Worm (Caenorhabditis elegans) whole organism, L4 larva: Measurements from ENCODE around the gene npp-24.

Experiments
- D1046.2 ChIP-seq: fragments of 200-800 bp; sonication (Bioruptor generic); IDR thresholded peaks from 2 replicates; pipeline ENCODE4 v1.3.6; 2022; ENCODE audit warnings: missing genetic modification characterization, missing compliant biosample characterization
- Y105C5A.15 ChIP-seq: fragments of 200-800 bp; sonication (Bioruptor generic); IDR thresholded peaks from 2 replicates; pipeline ENCODE4 v1.3.6; 2022; ENCODE audit warnings: missing genetic modification characterization, missing compliant biosample characterization
- Y48G9A.11 ChIP-seq: fragments of 200-800 bp; sonication (Bioruptor generic); IDR thresholded peaks from 2 replicates; pipeline ENCODE4 v1.3.6; 2022; ENCODE audit warnings: missing genetic modification reagents, missing genetic modification characterization, missing compliant biosample characterization
- Y75B8A.6 ChIP-seq: fragments of 200-800 bp; sonication (Bioruptor generic); IDR thresholded peaks from 2 replicates; pipeline ENCODE4 v1.3.6; 2022; ENCODE audit warnings: missing genetic modification reagents, missing genetic modification characterization, missing compliant biosample characterization
- ZK337.2 ChIP-seq: fragments of 200-800 bp; sonication (Bioruptor generic); IDR thresholded peaks from 2 replicates; pipeline ENCODE4 v1.3.6; 2022; ENCODE audit warnings: missing genetic modification reagents, missing genetic modification characterization, missing compliant biosample characterization
- aha-1 ChIP-seq: fragments of 150-350 bp; peaks from one replicate; lab custom pipeline; 2014; ENCODE audit warnings: missing biosample characterization, missing genetic modification characterization
- aly-2 ChIP-seq: sonication (generic microtip); optimal IDR thresholded peaks from 2 replicates; lab custom pipeline; 2018; ENCODE audit warnings: missing biosample characterization, missing genetic modification characterization
- ceh-20 ChIP-seq: fragments of 200-800 bp; sonication (Bioruptor generic); IDR thresholded peaks from 2 replicates; pipeline ENCODE4 v1.3.6; 2022; ENCODE audit warnings: missing genetic modification reagents, missing genetic modification characterization, missing compliant biosample characterization
- ceh-28 ChIP-seq: fragments of 150-350 bp; optimal IDR thresholded peaks from 2 replicates; lab custom pipeline; 2014; ENCODE audit warnings: missing biosample characterization, missing genetic modification reagents, missing genetic modification characterization
- ceh-44 ChIP-seq: fragments of 200-800 bp; sonication (Bioruptor generic); IDR thresholded peaks from 2 replicates; pipeline ENCODE4 v1.3.6; 2022; ENCODE audit warnings: missing genetic modification reagents, missing genetic modification characterization, missing compliant biosample characterization
- daf-16 ChIP-seq, 3 experiments: sonication (generic microtip); optimal IDR thresholded peaks; 2 replicates each; lab custom pipeline; 2016 to 2017; ENCODE audit warnings: missing genetic modification characterization in 3 of 3, missing genetic modification reagents in 3 of 3, mild to moderate bottlenecking in 2 of 3, missing compliant biosample characterization in 2 of 3, missing biosample characterization in 1 of 3, moderate library complexity in 1 of 3
- daf-8 ChIP-seq: fragments of 200-800 bp; sonication (Bioruptor generic); IDR thresholded peaks from 2 replicates; pipeline ENCODE4 v1.3.6; 2022; ENCODE audit warnings: missing genetic modification characterization, missing compliant biosample characterization
- dmd-6 ChIP-seq: fragments of 200-800 bp; sonication (Bioruptor generic); IDR thresholded peaks from 2 replicates; pipeline ENCODE4 v1.3.6; 2022; ENCODE audit warnings: missing genetic modification reagents, missing genetic modification characterization, missing compliant biosample characterization
- dmd-8 ChIP-seq: fragments of 200-800 bp; sonication (Bioruptor generic); IDR thresholded peaks from 2 replicates; pipeline ENCODE4 v1.3.6; 2022; ENCODE audit warnings: missing genetic modification characterization, missing compliant biosample characterization
- dve-1 ChIP-seq: sonication (generic microtip); optimal IDR thresholded peaks from 2 replicates; lab custom pipeline; 2017; ENCODE audit warnings: antibody characterized with exemption, mild to moderate bottlenecking, missing genetic modification characterization, missing compliant biosample characterization; ENCODE audit not compliant: insufficient read depth
- egl-43 ChIP-seq: fragments of 200-800 bp; sonication (Bioruptor generic); IDR thresholded peaks from 2 replicates; pipeline ENCODE4 v1.3.6; 2022; ENCODE audit warnings: missing genetic modification reagents, missing genetic modification characterization, missing compliant biosample characterization
- fos-1 ChIP-seq: fragments of 150-350 bp; optimal IDR thresholded peaks from 2 replicates; lab custom pipeline; 2014; ENCODE audit warnings: missing biosample characterization, missing genetic modification characterization
- hif-1 ChIP-seq, 2 experiments: sonication (generic microtip); optimal IDR thresholded peaks; 2 replicates each; lab custom pipeline; 2016 to 2017; ENCODE audit warnings: missing compliant biosample characterization in 2 of 2, missing genetic modification characterization in 2 of 2, missing genetic modification reagents in 2 of 2, missing genotype in 2 of 2, mild to moderate bottlenecking in 1 of 2
- hlh-30 ChIP-seq: sonication (generic microtip); optimal IDR thresholded peaks from 2 replicates; lab custom pipeline; 2017; ENCODE audit warnings: antibody characterized with exemption, mild to moderate bottlenecking, missing genetic modification characterization, missing compliant biosample characterization; ENCODE audit not compliant: insufficient read depth
- hmg-1.1 ChIP-seq: fragments of 200-800 bp; sonication (Bioruptor generic); IDR thresholded peaks from 2 replicates; pipeline ENCODE4 v1.3.6; 2022; ENCODE audit warnings: missing genetic modification reagents, missing genetic modification characterization, missing compliant biosample characterization
- jun-1 ChIP-seq: fragments of 150-350 bp; optimal IDR thresholded peaks from 2 replicates; lab custom pipeline; 2014; ENCODE audit warnings: missing biosample characterization, missing genetic modification reagents, missing genetic modification characterization
- lim-7 ChIP-seq: fragments of 200-800 bp; sonication (Bioruptor generic); IDR thresholded peaks from 2 replicates; pipeline ENCODE4 v1.3.6; 2022; ENCODE audit warnings: missing genetic modification characterization, missing compliant biosample characterization
- lin-13 ChIP-seq: fragments of 150-350 bp; optimal IDR thresholded peaks from 2 replicates; lab custom pipeline; 2014; ENCODE audit warnings: missing biosample characterization, missing genetic modification reagents, missing genetic modification characterization
- lin-15B ChIP-seq: fragments of 150-350 bp; sonication (generic microtip); optimal IDR thresholded peaks from 3 replicates; lab custom pipeline; 2014; ENCODE audit warnings: missing biosample characterization, missing genetic modification characterization
- lin-38 ChIP-seq: fragments of 200-800 bp; sonication (Bioruptor generic); IDR thresholded peaks from 2 replicates; pipeline ENCODE4 v1.3.6; 2022; ENCODE audit warnings: missing genetic modification reagents, missing genetic modification characterization, missing compliant biosample characterization
- lsy-2 ChIP-seq, 2 experiments: fragments of 150-350 bp in 1 of 2; sonication (generic microtip) in 1 of 2; optimal IDR thresholded peaks; 2 replicates each; lab custom pipeline; 2014 to 2017; ENCODE audit warnings: missing biosample characterization in 2 of 2, missing genetic modification characterization in 2 of 2
- madf-9 ChIP-seq: fragments of 200-800 bp; sonication (Bioruptor generic); conservative IDR thresholded peaks from 2 replicates; pipeline ENCODE4 v1.3.6; 2022; ENCODE audit warnings: missing genetic modification reagents, missing genetic modification characterization, missing compliant biosample characterization
- mdl-1 ChIP-seq, 2 experiments: fragments of 150-350 bp in 1 of 2; sonication (generic microtip) in 1 of 2; optimal IDR thresholded peaks; 2 replicates each; lab custom pipeline; 2014 to 2017; ENCODE audit warnings: missing biosample characterization in 2 of 2, missing genetic modification characterization in 2 of 2
- mdt-29 ChIP-seq: fragments of 200-800 bp; sonication (Bioruptor generic); IDR thresholded peaks from 2 replicates; pipeline ENCODE4 v1.3.6; 2022; ENCODE audit warnings: missing genetic modification reagents, missing genetic modification characterization, missing compliant biosample characterization
- mes-2 ChIP-seq: sonication (generic microtip); optimal IDR thresholded peaks from 2 replicates; lab custom pipeline; 2016; ENCODE audit warnings: missing genotype, mild to moderate bottlenecking, missing genetic modification characterization, missing compliant biosample characterization; ENCODE audit not compliant: poor library complexity, severe bottlenecking
- mxl-2 ChIP-seq: fragments of 200-800 bp; sonication (Bioruptor generic); conservative IDR thresholded peaks from 2 replicates; pipeline ENCODE4 v1.3.6; 2022; ENCODE audit warnings: missing genetic modification reagents, missing genetic modification characterization, missing compliant biosample characterization
- nhr-10 ChIP-seq: fragments of 150-350 bp; optimal IDR thresholded peaks from 2 replicates; lab custom pipeline; 2014; ENCODE audit warnings: missing biosample characterization, missing genetic modification characterization
- nhr-41 ChIP-seq: fragments of 200-800 bp; sonication (Bioruptor generic); IDR thresholded peaks from 2 replicates; pipeline ENCODE4 v1.3.6; 2022; ENCODE audit warnings: missing genetic modification reagents, missing genetic modification characterization, missing compliant biosample characterization
- nhr-42 ChIP-seq: fragments of 200-800 bp; sonication (Bioruptor generic); IDR thresholded peaks from 2 replicates; pipeline ENCODE4 v1.3.6; 2022; ENCODE audit warnings: missing genetic modification characterization, missing compliant biosample characterization
- nhr-6 ChIP-seq: fragments of 150-350 bp; optimal IDR thresholded peaks from 2 replicates; lab custom pipeline; 2014; ENCODE audit warnings: missing biosample characterization, missing genetic modification characterization
- nhr-77 ChIP-seq: fragments of 150-350 bp; optimal IDR thresholded peaks from 2 replicates; lab custom pipeline; 2014; ENCODE audit warnings: missing biosample characterization, missing genetic modification characterization
- skn-1 ChIP-seq: fragments of 150-350 bp; optimal IDR thresholded peaks from 2 replicates; lab custom pipeline; 2014; ENCODE audit warnings: missing biosample characterization, missing genetic modification characterization
- spr-1 ChIP-seq: sonication (generic microtip); optimal IDR thresholded peaks from 2 replicates; lab custom pipeline; 2016; ENCODE audit warnings: mild to moderate bottlenecking, missing genetic modification characterization, missing compliant biosample characterization
- spr-3 ChIP-seq: fragments of 200-800 bp; sonication (Bioruptor generic); optimal IDR thresholded peaks from 2 replicates; lab custom pipeline; 2018; ENCODE audit warnings: mild to moderate bottlenecking, missing genetic modification characterization, missing compliant biosample characterization
- unc-62 ChIP-seq, 3 experiments: fragments of 150-350 bp in 1 of 3; sonication (generic microtip); optimal IDR thresholded peaks in 2 of 3; peaks in 1 of 3; 1 replicate in 1 of 3; 2 replicates in 2 of 3; lab custom pipeline; 2014 to 2017; ENCODE audit warnings: missing biosample characterization in 3 of 3, missing genetic modification characterization in 3 of 3, missing genetic modification reagents in 3 of 3, missing genotype in 1 of 3
- zag-1 ChIP-seq: fragments of 150-350 bp; optimal IDR thresholded peaks from 2 replicates; lab custom pipeline; 2014; ENCODE audit warnings: missing biosample characterization, missing genetic modification characterization
- zfp-2 ChIP-seq: sonication (generic microtip); optimal IDR thresholded peaks from 2 replicates; lab custom pipeline; 2016; ENCODE audit warnings: mild to moderate bottlenecking, missing genetic modification characterization, missing compliant biosample characterization
- zfp-3 ChIP-seq: fragments of 200-800 bp; sonication (Bioruptor generic); conservative IDR thresholded peaks from 2 replicates; pipeline ENCODE4 v1.3.6; 2022; ENCODE audit warnings: missing genetic modification reagents, missing genetic modification characterization, missing compliant biosample characterization
- ztf-7 ChIP-seq: fragments of 150-350 bp; optimal IDR thresholded peaks from 2 replicates; lab custom pipeline; 2014; ENCODE audit warnings: missing biosample characterization, missing genetic modification characterization

Gene npp-24

DNA sequence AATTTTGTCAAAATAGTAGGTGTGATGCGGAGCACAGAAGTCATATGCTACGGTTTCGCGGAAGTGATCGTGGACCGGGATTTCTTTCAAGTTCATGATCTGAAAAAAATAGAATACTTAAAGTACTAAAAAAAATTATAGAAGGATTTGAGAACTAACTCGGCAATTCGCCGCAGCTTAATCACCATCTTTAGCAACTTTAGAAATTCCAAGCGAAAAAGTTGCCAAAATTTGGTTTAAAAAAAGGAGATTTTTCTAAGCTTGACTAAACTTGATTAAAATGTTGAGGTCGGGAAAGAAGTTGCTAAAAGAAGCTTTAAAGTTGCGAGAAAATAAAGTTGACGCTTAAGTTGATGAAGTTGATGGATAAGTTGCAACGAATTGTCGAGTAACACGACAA lies 12.0 kb downstream of the npp-24 start, which contains the start of gene ZK177.9 (continued):
- TF ChIP-seq mdt-29 (GFP tag; lab: Robert Waterston, UW) (no peak), dmd-8 (GFP tag; lab: Robert Waterston, UW) (no peak)

DNA sequence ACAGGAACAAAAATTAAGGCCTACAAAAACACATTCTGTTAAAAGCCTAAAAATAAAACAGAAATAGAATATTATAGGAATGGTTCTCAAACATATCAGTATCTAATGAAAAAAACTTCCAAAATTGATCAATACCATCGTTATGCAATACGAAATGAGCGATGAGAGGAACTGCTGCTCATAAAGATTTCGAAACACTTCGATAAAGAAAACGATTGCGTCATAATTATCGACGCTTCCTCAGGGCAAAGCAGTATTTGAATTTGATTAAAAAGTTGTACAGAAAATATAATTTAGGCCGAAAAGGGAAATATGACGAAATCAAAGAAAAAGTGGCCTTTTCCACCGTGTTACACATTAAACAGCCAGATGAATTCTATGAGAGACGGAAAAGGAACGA lies 12.4 kb downstream of the npp-24 start:
- no peak for TF ChIP-seq ceh-28 (tag; lab: Kevin White, UChicago)
- TF ChIP-seq zfp-3 (GFP tag; lab: Robert Waterston, UW), result no peak
- TF ChIP-seq lin-13 (GFP tag; lab: Kevin White, UChicago), result no peak
- TF ChIP-seq nhr-42 (GFP tag; lab: Robert Waterston, UW), result no peak
- TF ChIP-seq lin-38 (GFP tag; lab: Robert Waterston, UW), result no peak
- no peak for TF ChIP-seq ztf-7 (tag; lab: Kevin White, UChicago)
- no peak for TF ChIP-seq ceh-20 (GFP tag; lab: Robert Waterston, UW)
- no peak for TF ChIP-seq nhr-6 (tag; lab: Kevin White, UChicago)
- no peak for TF ChIP-seq hif-1 (tag; optimal IDR thresholded peaks at IDR 0.05; lab: Kevin White, UChicago)
- no peak for TF ChIP-seq Y48G9A.11
- TF ChIP-seq fos-1, result no peak
- TF ChIP-seq Y75B8A.6 (GFP tag; lab: Robert Waterston, UW), result no peak
- no peak for TF ChIP-seq nhr-77 (tag; lab: Kevin White, UChicago)
- TF ChIP-seq lim-7 (GFP tag; lab: Robert Waterston, UW), result no peak
- TF ChIP-seq aha-1, result no peak
- no peak for TF ChIP-seq spr-1

DNA sequence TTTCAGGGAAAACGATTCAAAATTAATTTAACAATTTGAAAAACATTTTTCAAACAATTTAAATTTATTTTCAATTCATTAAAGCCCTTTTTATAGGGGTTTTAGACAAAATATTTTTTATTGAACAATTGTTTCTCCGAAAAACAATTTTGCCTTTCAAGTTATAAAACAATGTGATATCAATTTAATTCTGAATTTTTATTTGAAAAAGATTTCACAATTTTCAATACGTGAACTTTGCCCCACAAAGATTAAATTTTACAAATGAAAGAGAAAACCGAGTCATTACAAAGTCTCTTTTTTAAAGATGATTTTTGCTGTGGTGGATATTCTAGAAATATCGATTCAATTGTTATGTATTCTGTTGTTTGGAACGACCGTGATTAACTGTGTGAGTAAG lies 13.2 kb downstream of the npp-24 start, which contains the start of gene ZK177.2:
Gene ZK177.2, plus strand, starts transcription at position 301 of the 400 bp plus-strand sequence.
- no peak for TF ChIP-seq nhr-6 (tag; lab: Kevin White, UChicago)
- TF ChIP-seq D1046.2 (GFP tag; lab: Robert Waterston, UW), result no peak
- no peak for TF ChIP-seq zag-1
- no peak for TF ChIP-seq Y105C5A.15
- TF ChIP-seq dmd-8 (GFP tag; lab: Robert Waterston, UW), result no peak
- no peak for TF ChIP-seq hmg-1.1 (GFP tag; lab: Robert Waterston, UW)
- TF ChIP-seq mes-2 (tag; lab: Kevin White, UChicago), result no peak
- TF ChIP-seq ZK337.2 (GFP tag; lab: Robert Waterston, UW), result no peak
- TF ChIP-seq skn-1 (tag; lab: Kevin White, UChicago), result no peak

DNA sequence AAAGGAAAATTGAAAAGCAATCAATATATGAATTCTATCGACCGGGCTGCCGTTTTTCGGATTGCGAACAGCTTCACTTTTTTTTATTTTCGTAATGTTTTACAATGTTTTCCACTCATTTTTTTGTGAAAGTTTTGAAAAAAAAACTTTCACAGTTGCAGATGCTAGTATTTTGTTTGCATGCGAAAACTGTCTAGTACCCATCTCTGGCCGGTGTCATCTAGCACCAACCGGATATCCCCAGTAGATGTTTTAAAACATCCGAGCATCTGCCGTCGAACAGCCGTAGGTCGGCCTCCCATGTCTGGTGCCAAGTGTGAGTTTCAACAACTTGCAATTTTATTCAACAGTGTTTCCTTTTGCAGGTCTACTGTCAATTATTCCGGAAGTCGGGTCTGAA lies 15.7 kb downstream of the npp-24 start, which contains the start of gene ZK177.12:
Gene ZK177.12, plus strand, starts transcription at position 301 of the 400 bp plus-strand sequence.
- no peak for TF ChIP-seq egl-43 (GFP tag; lab: Robert Waterston, UW)
- no peak for TF ChIP-seq spr-3

DNA sequence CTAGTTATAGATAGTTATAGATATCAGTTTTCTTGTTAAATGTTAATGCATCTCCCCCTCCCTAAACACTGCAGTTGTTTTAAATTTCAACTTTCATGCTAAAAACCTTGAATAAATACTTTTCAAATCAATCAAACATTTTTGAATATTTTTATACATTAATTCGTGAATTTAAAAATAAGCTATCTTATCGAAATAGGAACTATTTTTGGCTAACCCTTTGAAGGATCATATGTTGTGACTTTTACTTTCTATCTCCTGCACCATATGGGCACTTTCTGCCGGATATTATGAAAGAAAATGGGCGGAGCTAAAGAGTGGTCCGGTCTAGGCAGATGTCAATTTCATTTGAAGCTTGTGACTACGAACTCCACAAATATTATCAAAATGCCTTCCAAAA lies 17.0 kb downstream of the npp-24 start, which contains the start of gene ZK177.11:
Gene ZK177.11, plus strand, starts transcription at position 301 of the 400 bp plus-strand sequence.
- no peak for TF ChIP-seq aly-2 (tag; lab: Kevin White, UChicago)
- no peak for TF ChIP-seq nhr-41 (GFP tag; lab: Robert Waterston, UW)
- no peak for TF ChIP-seq mdl-1 (tag; optimal IDR thresholded peaks at IDR 0.05; lab: Kevin White, UChicago)
- no peak for TF ChIP-seq madf-9 (GFP tag; lab: Robert Waterston, UW)
- no peak for TF ChIP-seq unc-62 (GFP tag; optimal IDR thresholded peaks at IDR 0.05 in 1 of 2; lab: Kevin White, UChicago)
- no peak for TF ChIP-seq unc-62 (tag; optimal IDR thresholded peaks at IDR 0.05; lab: Kevin White, UChicago)
- no peak for TF ChIP-seq ceh-44 (GFP tag; lab: Robert Waterston, UW)
- TF ChIP-seq dve-1, result no peak
- TF ChIP-seq mxl-2 (GFP tag; lab: Robert Waterston, UW), result no peak
- TF ChIP-seq lsy-2 (tag; optimal IDR thresholded peaks at IDR 0.05; lab: Kevin White, UChicago), result no peak
- TF ChIP-seq daf-16 (GFP tag; optimal IDR thresholded peaks at IDR 0.05; lab: Kevin White, UChicago), result no peak
- TF ChIP-seq daf-16 (tag; optimal IDR thresholded peaks at IDR 0.05; lab: Kevin White, UChicago), result no peak
- no peak for TF ChIP-seq jun-1
- TF ChIP-seq lin-38 (GFP tag; lab: Robert Waterston, UW), result no peak
- TF ChIP-seq daf-8, result no peak
- no peak for TF ChIP-seq nhr-10 (tag; lab: Kevin White, UChicago)
- no peak for TF ChIP-seq dmd-6 (GFP tag; lab: Robert Waterston, UW)
- no peak for TF ChIP-seq hlh-30 (tag; lab: Kevin White, UChicago)
- TF ChIP-seq dmd-8 (GFP tag; lab: Robert Waterston, UW), result no peak
- no peak for TF ChIP-seq lin-15B (tag; lab: Kevin White, UChicago)
- no peak for TF ChIP-seq zfp-2 (tag; lab: Kevin White, UChicago)
